Worm (Caenorhabditis elegans): ENCODE data around the gene cyb-2.1.
"Not testable (repeated sequence)": the region's sequence is repeated elsewhere in the genome, so short reads cannot be mapped to it uniquely, and the experiment has no call there.

cyb-2.1 gene

ce11 chrIV:10975968-10976367, 9.8 kb upstream of the cyb-2.1 start:
- no peak for TF ChIP-seq tbx-37 (GFP tag; conservative IDR thresholded peaks at IDR 0.05)

- no peak for TF ChIP-seq sea-1 (GFP tag; conservative IDR thresholded peaks at IDR 0.05)
- no peak for TF ChIP-seq aly-1 (tag; optimal IDR thresholded peaks at IDR 0.05)
- TF ChIP-seq ets-7 (tag; optimal IDR thresholded peaks at IDR 0.05): no peak
- TF ChIP-seq flt-1 (GFP tag; IDR thresholded peaks at IDR 0.05): no peak
- TF ChIP-seq F13C5.2 (tag; optimal IDR thresholded peaks at IDR 0.05): no peak
- TF ChIP-seq ceh-36 (tag; optimal IDR thresholded peaks at IDR 0.05): no peak
- TF ChIP-seq tbx-11 (GFP tag; IDR thresholded peaks at IDR 0.05): no peak
- TF ChIP-seq tbx-37 (GFP tag; conservative IDR thresholded peaks at IDR 0.05): no peak
- no peak for TF ChIP-seq tra-4 (tag; optimal IDR thresholded peaks at IDR 0.05)
Measured at ce11 chrIV:10978641-10979040, 7.1 kb upstream of the cyb-2.1 start.

DNA sequence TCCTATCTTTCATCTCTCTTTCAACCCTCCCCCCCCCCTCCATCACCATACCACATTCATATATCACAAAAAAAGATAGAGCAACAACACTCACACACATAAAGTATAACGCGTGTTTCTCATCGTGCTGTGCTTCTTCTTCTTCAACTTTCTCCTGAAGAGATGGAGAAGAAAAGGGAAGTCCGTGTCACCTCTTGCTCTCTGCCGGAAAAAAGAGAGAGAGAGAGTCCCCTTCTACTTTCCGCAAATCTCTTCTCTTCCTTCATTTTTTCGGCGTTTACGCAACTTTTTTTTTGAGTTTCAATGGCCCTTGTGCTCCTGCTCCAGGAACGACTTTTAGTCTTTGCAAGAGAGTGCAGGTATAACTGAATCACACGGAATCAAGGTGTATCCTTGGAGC, 6.1 kb upstream of the cyb-2.1 start:
- TF ChIP-seq ets-7 (tag; optimal IDR thresholded peaks at IDR 0.05): no peak
- TF ChIP-seq scrt-1 (GFP tag; IDR thresholded peaks at IDR 0.05): no peak
- no peak for TF ChIP-seq hnd-1 (tag; optimal IDR thresholded peaks at IDR 0.05)
- no peak for TF ChIP-seq pes-1 (GFP tag; IDR thresholded peaks at IDR 0.05)

DNA sequence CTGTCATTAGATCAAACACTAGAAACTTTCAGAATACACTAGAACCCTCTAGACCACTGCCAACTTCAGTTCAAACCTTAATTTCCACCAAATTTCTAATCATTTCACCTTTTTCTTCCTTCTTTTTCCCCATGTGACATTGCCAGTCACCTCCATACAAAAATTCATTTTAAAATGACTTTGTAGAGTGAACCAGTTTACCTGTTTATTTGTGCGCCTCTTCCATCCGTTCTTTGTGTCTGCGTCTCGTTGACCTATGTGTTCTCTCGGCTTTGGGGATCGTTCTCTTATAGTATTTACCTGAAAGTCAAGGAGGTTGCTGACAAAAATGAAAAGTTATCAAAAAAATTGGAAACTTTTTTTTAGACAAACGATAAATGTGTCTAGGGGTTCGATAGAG, 5.2 kb upstream of the cyb-2.1 start:
- no peak for TF ChIP-seq ama-1 (optimal IDR thresholded peaks at IDR 0.05)
- no peak for TF ChIP-seq sea-1 (GFP tag; conservative IDR thresholded peaks at IDR 0.05)
- no peak for TF ChIP-seq B0310.2 (tag; optimal IDR thresholded peaks at IDR 0.05)
- TF ChIP-seq scrt-1 (GFP tag; IDR thresholded peaks at IDR 0.05): no peak
- TF ChIP-seq tbx-11 (GFP tag; IDR thresholded peaks at IDR 0.05): no peak
- TF ChIP-seq hmbx-1 (tag; optimal IDR thresholded peaks at IDR 0.05): no peak
- no peak for TF ChIP-seq tbx-37 (GFP tag; conservative IDR thresholded peaks at IDR 0.05)
- no peak for TF ChIP-seq pes-1 (GFP tag; IDR thresholded peaks at IDR 0.05)
- TF ChIP-seq ceh-36 (tag; optimal IDR thresholded peaks at IDR 0.05): no peak
- no peak for TF ChIP-seq hmg-4 (GFP tag; optimal IDR thresholded peaks at IDR 0.05)
- no peak for TF ChIP-seq aly-1 (tag; optimal IDR thresholded peaks at IDR 0.05)
- no peak for TF ChIP-seq ceh-13 (GFP tag; optimal IDR thresholded peaks at IDR 0.05)
- TF ChIP-seq ets-7 (tag; optimal IDR thresholded peaks at IDR 0.05): no peak
- TF ChIP-seq F13C5.2 (tag; optimal IDR thresholded peaks at IDR 0.05): no peak

DNA sequence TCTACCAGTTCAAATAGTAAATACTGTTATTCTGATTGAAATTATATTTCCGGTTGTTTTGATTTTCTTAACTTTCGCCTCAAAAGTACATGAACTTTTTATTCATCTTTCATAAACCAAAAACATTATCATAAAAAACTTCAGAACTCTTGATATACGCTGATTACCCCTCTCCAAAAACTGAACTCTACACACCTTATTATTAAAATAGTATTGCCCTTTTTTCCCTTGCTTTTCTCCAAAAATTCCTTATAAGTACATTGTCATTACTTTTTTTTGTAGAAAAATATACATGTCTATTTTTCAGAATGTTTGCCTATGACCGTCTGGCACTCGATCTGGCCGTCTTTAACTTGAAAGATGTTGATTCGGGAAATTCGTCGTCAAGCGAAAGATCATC, 4.0 kb upstream of the cyb-2.1 start, which contains the start of gene Y43E12A.2:
Gene Y43E12A.2, plus strand, starts transcription at position 301 of the 400 bp plus-strand sequence.
- TF ChIP-seq hnd-1 (tag; optimal IDR thresholded peaks at IDR 0.05) (no peak), B0310.2 (tag; optimal IDR thresholded peaks at IDR 0.05) (no peak), pes-1 (GFP tag; IDR thresholded peaks at IDR 0.05) (no peak), scrt-1 (GFP tag; IDR thresholded peaks at IDR 0.05) (no peak), tra-4 (tag; optimal IDR thresholded peaks at IDR 0.05) (no peak), hmg-4 (GFP tag; optimal IDR thresholded peaks at IDR 0.05) (no peak), ceh-13 (GFP tag; optimal IDR thresholded peaks at IDR 0.05) (no peak), sea-1 (GFP tag; conservative IDR thresholded peaks at IDR 0.05) (no peak), ceh-36 (tag; optimal IDR thresholded peaks at IDR 0.05) (no peak), hmbx-1 (tag; optimal IDR thresholded peaks at IDR 0.05) (no peak), tbx-11 (GFP tag; IDR thresholded peaks at IDR 0.05) (no peak), aly-1 (tag; optimal IDR thresholded peaks at IDR 0.05) (no peak)

DNA sequence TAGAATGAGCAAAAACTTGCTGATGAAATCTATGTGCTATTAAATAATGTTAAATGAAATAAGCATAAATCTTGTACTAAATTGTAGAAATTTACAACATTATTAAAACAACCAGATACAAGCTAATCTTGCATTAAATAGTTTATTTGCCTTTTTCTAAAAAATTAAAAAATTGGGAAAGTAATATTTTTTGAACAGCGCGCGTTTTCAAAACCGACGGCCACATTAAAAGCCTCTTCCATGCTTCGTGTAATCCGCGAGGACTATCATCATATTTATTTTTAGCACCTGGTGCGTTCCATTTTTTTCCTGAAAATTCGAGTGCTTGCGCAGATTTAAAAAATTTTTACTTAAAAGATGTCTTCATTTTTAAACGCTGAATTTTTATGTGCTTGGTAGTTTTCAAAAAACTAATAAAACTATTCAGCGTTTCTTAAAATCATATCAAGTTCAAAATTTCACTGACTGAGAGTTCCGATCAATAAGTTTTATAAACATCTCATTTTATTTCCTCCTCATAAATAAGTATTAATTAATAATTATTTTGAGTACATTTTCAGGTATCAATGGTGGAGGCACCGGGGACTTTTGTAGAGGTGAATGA, 1.7 kb downstream of the cyb-2.1 start, which contains the start of gene Y43E12A.3:
Gene Y43E12A.3, plus strand, starts transcription at position 554 of the 604 bp plus-strand sequence.
- TF ChIP-seq ets-7 (tag; optimal IDR thresholded peaks at IDR 0.05); pes-1 (GFP tag; IDR thresholded peaks at IDR 0.05); F13C5.2 (tag; optimal IDR thresholded peaks at IDR 0.05): not testable (repeated sequence)

ce11 chrIV:10990699-10991098, 4.9 kb downstream of the cyb-2.1 start, which contains the start of gene F13H10.5:
F13H10.5 (plus strand) TSS chrIV:10990999.
- TF ChIP-seq hmg-4 (GFP tag; optimal IDR thresholded peaks at IDR 0.05) (no peak), ceh-13 (GFP tag; optimal IDR thresholded peaks at IDR 0.05) (no peak), sea-1 (GFP tag; conservative IDR thresholded peaks at IDR 0.05) (no peak), hmbx-1 (tag; optimal IDR thresholded peaks at IDR 0.05) (no peak), pes-1 (GFP tag; IDR thresholded peaks at IDR 0.05) (no peak), ama-1 (optimal IDR thresholded peaks at IDR 0.05) (no peak)

ce11 chrIV:11001614-11002013, 15.8 kb downstream of the cyb-2.1 start, which contains the start of gene F13H10.9:
F13H10.9 (plus strand) TSS chrIV:11001914.
- TF ChIP-seq scrt-1 (GFP tag; IDR thresholded peaks at IDR 0.05): no peak
- TF ChIP-seq tra-4 (tag; optimal IDR thresholded peaks at IDR 0.05): no peak
- no peak for TF ChIP-seq ceh-13 (GFP tag; optimal IDR thresholded peaks at IDR 0.05)
- no peak for TF ChIP-seq aly-1 (tag; optimal IDR thresholded peaks at IDR 0.05)

DNA sequence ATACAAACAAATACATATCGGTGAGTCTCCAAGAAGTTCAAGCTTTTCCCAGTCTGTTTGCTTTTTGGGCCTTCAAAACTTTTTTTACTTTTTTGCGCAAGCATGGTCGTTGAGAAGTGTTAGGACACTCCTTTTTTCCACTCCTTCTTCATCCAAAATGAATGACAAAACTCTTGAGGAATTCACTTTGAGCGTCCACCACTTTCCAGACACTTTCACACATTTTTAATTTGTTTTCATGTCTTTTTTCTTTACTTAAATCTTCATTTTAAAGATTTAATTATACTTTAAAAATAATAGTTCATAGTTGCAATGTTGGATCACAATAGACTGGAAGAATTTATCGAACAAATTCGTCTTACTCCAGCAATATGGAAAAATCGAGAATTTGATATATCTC, 18.5 kb downstream of the cyb-2.1 start, which contains the start of gene F13H10.1:
Gene F13H10.1, plus strand, starts transcription at position 301 of the 400 bp plus-strand sequence.
- TF ChIP-seq pes-1 (GFP tag; IDR thresholded peaks at IDR 0.05): no peak
- no peak for TF ChIP-seq ama-1 (optimal IDR thresholded peaks at IDR 0.05)
- no peak for TF ChIP-seq B0310.2 (tag; optimal IDR thresholded peaks at IDR 0.05)

All from whole organism, early embryonic.